Fruit fly (Drosophila melanogaster) whole organism, embryonic: ENCODE measurements around the gene park.
A peak's percentile ranks its signal among the peaks of the same experiment; 100 is the strongest.

Experiments
- ATbp ChIP-seq: fragments of 200-800 bp; sonication (Bioruptor generic); optimal IDR thresholded peaks from 2 replicates; lab custom pipeline; 2017; ENCODE audit warnings: missing biosample characterization, mild to moderate bottlenecking, missing genetic modification characterization, missing genetic modification reagents
- Atf-2 ChIP-seq: fragments of 200-800 bp; sonication (Bioruptor generic); optimal IDR thresholded peaks from 2 replicates; lab custom pipeline; 2016; ENCODE audit warnings: missing biosample characterization, missing genetic modification characterization
- CG11456 ChIP-seq: fragments of 200-800 bp; sonication (Bioruptor generic); IDR thresholded peaks from 3 replicates; pipeline ENCODE4 v1.3.6; 2022; ENCODE audit warnings: missing biosample characterization, missing genetic modification characterization
- CG12155 ChIP-seq: fragments of 200-800 bp; sonication (Bioruptor generic); optimal IDR thresholded peaks from 3 replicates; lab custom pipeline; 2016; ENCODE audit warnings: missing biosample characterization, missing genetic modification characterization
- CG12391 ChIP-seq: fragments of 200-800 bp; sonication (Bioruptor generic); optimal IDR thresholded peaks from 3 replicates; lab custom pipeline; 2018; ENCODE audit warnings: missing biosample characterization, mild to moderate bottlenecking, missing genetic modification characterization, moderate library complexity
- CG13624 ChIP-seq: fragments of 200-800 bp; sonication (Bioruptor generic); optimal IDR thresholded peaks from 2 replicates; lab custom pipeline; 2016; ENCODE audit warnings: missing biosample characterization, missing genetic modification characterization
- CG16863 ChIP-seq: fragments of 200-800 bp; sonication (Bioruptor generic); optimal IDR thresholded peaks from 3 replicates; lab custom pipeline; 2016; ENCODE audit warnings: missing biosample characterization, missing genetic modification characterization
- CG17186 ChIP-seq: fragments of 200-800 bp; sonication (Bioruptor generic); optimal IDR thresholded peaks from 3 replicates; lab custom pipeline; 2017; ENCODE audit warnings: missing biosample characterization, missing genetic modification reagents, missing genetic modification characterization
- CG17612 ChIP-seq: fragments of 200-800 bp; sonication (Bioruptor generic); IDR thresholded peaks from 2 replicates; pipeline ENCODE4 v1.3.6; 2022; ENCODE audit warnings: missing biosample characterization, missing genetic modification characterization
- CG17802 ChIP-seq: fragments of 200-800 bp; sonication (Bioruptor generic); optimal IDR thresholded peaks from 2 replicates; lab custom pipeline; 2018; ENCODE audit warnings: missing biosample characterization, mild to moderate bottlenecking, missing genetic modification characterization, moderate library complexity
- CG17912 ChIP-seq: fragments of 200-800 bp; sonication (Bioruptor generic); optimal IDR thresholded peaks from 2 replicates; lab custom pipeline; 2018; ENCODE audit warnings: missing biosample characterization, mild to moderate bottlenecking, missing genetic modification characterization
- CG33557 ChIP-seq: fragments of 200-800 bp; sonication (Bioruptor generic); optimal IDR thresholded peaks from 2 replicates; lab custom pipeline; 2019; ENCODE audit warnings: missing biosample characterization, mild to moderate bottlenecking, missing genetic modification characterization, moderate library complexity
- CG34422 ChIP-seq: fragments of 200-800 bp; sonication (Bioruptor generic); IDR thresholded peaks from 3 replicates; pipeline ENCODE4 v1.3.6; 2022; ENCODE audit warnings: missing biosample characterization, missing genetic modification characterization
- CG4360 ChIP-seq: fragments of 200-800 bp; sonication (Bioruptor generic); IDR thresholded peaks from 2 replicates; pipeline ENCODE4 v1.3.6; 2022; ENCODE audit warnings: missing biosample characterization, missing genetic modification characterization
- CG7928 ChIP-seq: fragments of 200-800 bp; sonication (Bioruptor generic); optimal IDR thresholded peaks from 2 replicates; lab custom pipeline; 2017; ENCODE audit warnings: missing biosample characterization, mild to moderate bottlenecking, missing genetic modification characterization
- CG7987 ChIP-seq: fragments of 200-800 bp; sonication (Bioruptor generic); optimal IDR thresholded peaks from 2 replicates; lab custom pipeline; 2018; ENCODE audit warnings: missing biosample characterization, mild to moderate bottlenecking, missing genetic modification characterization, moderate library complexity
- CG9932 ChIP-seq: fragments of 200-800 bp; sonication (Bioruptor generic); IDR thresholded peaks from 2 replicates; pipeline ENCODE4 v1.3.6; 2022; ENCODE audit warnings: missing biosample characterization, missing genetic modification characterization
- Gsc ChIP-seq: fragments of 200-800 bp; sonication (Bioruptor generic); IDR thresholded peaks from 2 replicates; pipeline ENCODE4 v1.3.6; 2022; ENCODE audit warnings: missing biosample characterization, missing genetic modification characterization
- Hr51 ChIP-seq, 2 experiments: fragments of 200-800 bp; sonication (Bioruptor generic); optimal IDR thresholded peaks; 2 replicates in 1 of 2; 3 replicates in 1 of 2; lab custom pipeline; 2016 to 2018; ENCODE audit warnings: missing biosample characterization in 2 of 2, missing genetic modification characterization in 2 of 2, mild to moderate bottlenecking in 1 of 2, moderate library complexity in 1 of 2
- MESR4 ChIP-seq: fragments of 200-800 bp; sonication (Bioruptor generic); optimal IDR thresholded peaks from 2 replicates; lab custom pipeline; 2018; ENCODE audit warnings: missing biosample characterization, mild to moderate bottlenecking, missing genetic modification characterization, moderate library complexity
- Oaz ChIP-seq: fragments of 200-800 bp; sonication (Bioruptor generic); IDR thresholded peaks from 2 replicates; pipeline ENCODE4 v1.3.6; 2022; ENCODE audit warnings: missing biosample characterization, missing genetic modification characterization
- Optix ChIP-seq: fragments of 200-800 bp; sonication (Bioruptor generic); IDR thresholded peaks from 3 replicates; pipeline ENCODE4 v1.3.6; 2022; ENCODE audit warnings: missing biosample characterization, missing genetic modification characterization
- Xrp1 ChIP-seq: fragments of 200-800 bp; sonication (Bioruptor generic); IDR thresholded peaks from 2 replicates; pipeline ENCODE4 v1.3.6; 2022; ENCODE audit warnings: missing biosample characterization, missing genetic modification characterization
- amos ChIP-seq: fragments of 200-800 bp; sonication (Bioruptor generic); IDR thresholded peaks from 2 replicates; pipeline ENCODE4 v1.3.6; 2022; ENCODE audit warnings: missing biosample characterization, missing genetic modification characterization; ENCODE audit not compliant: partially characterized antibody
- ato ChIP-seq: fragments of 200-800 bp; sonication (Bioruptor generic); IDR thresholded peaks from 2 replicates; pipeline ENCODE4 v1.3.6; 2022; ENCODE audit warnings: missing biosample characterization, missing genetic modification characterization; ENCODE audit not compliant: partially characterized antibody
- dmrt99B ChIP-seq: fragments of 200-800 bp; sonication (Bioruptor generic); optimal IDR thresholded peaks from 2 replicates; lab custom pipeline; 2018; ENCODE audit warnings: missing biosample characterization, mild to moderate bottlenecking, missing genetic modification characterization, moderate library complexity
- dysf ChIP-seq: fragments of 200-800 bp; sonication (Bioruptor generic); IDR thresholded peaks from 3 replicates; pipeline ENCODE4 v1.3.6; 2022; ENCODE audit warnings: missing biosample characterization, missing genetic modification characterization
- eve ChIP-seq, 2 experiments: fragments of >200 bp; optimal IDR thresholded peaks; 2 replicates each; lab custom pipeline; 2017; ENCODE audit warnings: missing biosample characterization in 2 of 2, missing genetic modification characterization in 2 of 2
- ewg ChIP-seq: fragments of 200-800 bp; sonication (Bioruptor generic); optimal IDR thresholded peaks from 3 replicates; lab custom pipeline; 2017; ENCODE audit warnings: mild to moderate bottlenecking, missing biosample characterization, missing genetic modification reagents, missing genetic modification characterization
- fd96Cb ChIP-seq: fragments of 200-800 bp; sonication (Bioruptor generic); optimal IDR thresholded peaks from 2 replicates; lab custom pipeline; 2018; ENCODE audit warnings: missing biosample characterization, mild to moderate bottlenecking, missing genetic modification characterization, moderate library complexity
- gem ChIP-seq: fragments of 200-800 bp; sonication (Bioruptor generic); optimal IDR thresholded peaks from 2 replicates; lab custom pipeline; 2019; ENCODE audit warnings: missing biosample characterization, mild to moderate bottlenecking, missing genetic modification characterization, moderate library complexity
- ham ChIP-seq: fragments of 200-800 bp; sonication (Bioruptor generic); IDR thresholded peaks from 2 replicates; pipeline ENCODE4 v1.3.6; 2022; ENCODE audit warnings: missing biosample characterization, missing genetic modification characterization
- her ChIP-seq: fragments of 200-800 bp; sonication (Bioruptor generic); optimal IDR thresholded peaks from 2 replicates; lab custom pipeline; 2016; ENCODE audit warnings: missing biosample characterization, missing genetic modification characterization
- lab ChIP-seq: fragments of 200-800 bp; sonication (Bioruptor generic); optimal IDR thresholded peaks from 3 replicates; lab custom pipeline; 2017; ENCODE audit warnings: missing biosample characterization, missing genetic modification characterization, mild to moderate bottlenecking, moderate library complexity, missing genetic modification reagents
- luna ChIP-seq: fragments of 200-800 bp; sonication (Bioruptor generic); optimal IDR thresholded peaks from 2 replicates; lab custom pipeline; 2016; ENCODE audit warnings: missing biosample characterization, missing genetic modification characterization
- mam ChIP-seq: fragments of 200-800 bp; sonication (Bioruptor generic); optimal IDR thresholded peaks from 3 replicates; lab custom pipeline; 2016; ENCODE audit warnings: missing biosample characterization, missing genetic modification characterization
- p53 ChIP-seq: fragments of 200-800 bp; sonication (Bioruptor generic); optimal IDR thresholded peaks from 2 replicates; lab custom pipeline; 2016; ENCODE audit warnings: missing biosample characterization, missing genetic modification characterization
- pita ChIP-seq: fragments of 200-800 bp; sonication (Bioruptor generic); optimal IDR thresholded peaks from 2 replicates; lab custom pipeline; 2017; ENCODE audit warnings: missing biosample characterization, mild to moderate bottlenecking, missing genetic modification characterization
- pzg ChIP-seq: fragments of 200-800 bp; sonication (Bioruptor generic); optimal IDR thresholded peaks from 3 replicates; lab custom pipeline; 2018; ENCODE audit warnings: missing biosample characterization, mild to moderate bottlenecking, missing genetic modification characterization, moderate library complexity
- salm ChIP-seq: fragments of 200-800 bp; sonication (Bioruptor generic); optimal IDR thresholded peaks from 2 replicates; lab custom pipeline; 2018; ENCODE audit warnings: missing biosample characterization, mild to moderate bottlenecking, missing genetic modification characterization
- sens-2 ChIP-seq: fragments of 200-800 bp; sonication (Bioruptor generic); IDR thresholded peaks from 2 replicates; pipeline ENCODE4 v1.3.6; 2022; ENCODE audit warnings: missing biosample characterization, missing genetic modification characterization
- sim ChIP-seq: fragments of 200-800 bp; sonication (Bioruptor generic); IDR thresholded peaks from 2 replicates; pipeline ENCODE4 v1.3.6; 2022; ENCODE audit warnings: missing biosample characterization, missing genetic modification characterization
- sima ChIP-seq: fragments of 200-800 bp; sonication (Bioruptor generic); optimal IDR thresholded peaks from 2 replicates; lab custom pipeline; 2016; ENCODE audit warnings: missing biosample characterization, missing genetic modification characterization
- so ChIP-seq: fragments of 200-800 bp; sonication (Bioruptor generic); IDR thresholded peaks from 3 replicates; pipeline ENCODE4 v1.3.6; 2022; ENCODE audit warnings: missing biosample characterization, missing genetic modification characterization
- ssp ChIP-seq: fragments of 200-800 bp; sonication (Bioruptor generic); IDR thresholded peaks from 2 replicates; pipeline ENCODE4 v1.3.6; 2022; ENCODE audit warnings: missing biosample characterization, missing genetic modification characterization
- tgo ChIP-seq: fragments of 200-800 bp; sonication (Bioruptor generic); IDR thresholded peaks from 3 replicates; pipeline ENCODE4 v1.3.6; 2022; ENCODE audit warnings: missing biosample characterization, missing genetic modification characterization
- tio ChIP-seq: fragments of 200-800 bp; sonication (Bioruptor generic); optimal IDR thresholded peaks from 2 replicates; lab custom pipeline; 2017; ENCODE audit warnings: missing biosample characterization, missing genetic modification characterization, inconsistent platforms
- trem ChIP-seq: fragments of 200-800 bp; optimal IDR thresholded peaks from 3 replicates; lab custom pipeline; 2019; ENCODE audit warnings: missing biosample characterization, mild to moderate bottlenecking, missing genetic modification characterization, moderate library complexity
- unc-4 ChIP-seq: fragments of 200-800 bp; sonication (Bioruptor generic); IDR thresholded peaks from 2 replicates; pipeline ENCODE4 v1.3.6; 2022; ENCODE audit warnings: missing biosample characterization, missing genetic modification characterization; ENCODE audit not compliant: partially characterized antibody
- vvl ChIP-seq: fragments of 200-800 bp; sonication (Bioruptor generic); IDR thresholded peaks from 2 replicates; pipeline ENCODE4 v1.3.6; 2022; ENCODE audit warnings: missing biosample characterization, missing genetic modification characterization
- wor ChIP-seq: fragments of 200-800 bp; sonication (Bioruptor generic); IDR thresholded peaks from 2 replicates; pipeline ENCODE4 v1.3.6; 2022; ENCODE audit warnings: missing biosample characterization, missing genetic modification characterization

Gene park

DNA sequence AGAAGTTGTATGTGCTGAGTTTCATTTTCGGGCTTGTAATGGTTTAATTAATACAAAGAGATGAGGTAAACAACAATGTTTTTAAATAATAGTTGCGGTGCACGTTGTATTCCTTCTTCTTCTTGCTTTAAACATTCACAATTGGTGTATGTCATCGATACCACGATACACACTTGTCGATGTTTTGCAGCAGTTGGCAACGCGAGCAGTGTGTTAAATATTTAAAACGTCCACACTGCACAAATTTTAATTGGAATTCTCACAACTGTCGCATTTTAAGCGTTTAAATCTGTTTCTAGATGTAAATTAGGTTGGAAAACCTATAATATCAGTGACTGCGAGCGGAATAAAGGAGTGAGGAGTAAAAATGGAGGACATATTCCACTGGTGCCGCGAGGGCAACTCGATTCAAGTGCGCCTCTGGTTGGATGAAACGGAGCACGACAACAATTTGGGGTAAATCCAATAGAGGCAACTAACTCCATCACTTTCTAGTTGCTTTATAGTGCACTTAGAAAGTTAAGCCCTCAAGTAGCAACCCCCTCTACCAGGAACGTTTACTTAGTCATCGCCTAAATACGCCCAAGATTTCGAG is 20.1 kb upstream of the park start, which contains the start of the genes Trmt112 and Ilk (continued):
- TF ChIP-seq CG17186 (GFP tag; lab: Kevin White, UChicago): peak; percentile 46
- TF ChIP-seq MESR4 (GFP tag; lab: Kevin White, UChicago): peak; percentile 94
- no peak for TF ChIP-seq ham
- TF ChIP-seq dysf: no peak
- TF ChIP-seq CG7928: no peak
- no peak for TF ChIP-seq tio (GFP tag; lab: Kevin White, UChicago)
- TF ChIP-seq mam: no peak
- TF ChIP-seq Gsc: no peak
- TF ChIP-seq wor (GFP tag; lab: Robert Waterston, UW): no peak
- peak; percentile 37 for TF ChIP-seq trem (tag; lab: Kevin White, UChicago)
- TF ChIP-seq CG17912 (GFP tag; lab: Kevin White, UChicago): no peak
- TF ChIP-seq sima (GFP tag; lab: Kevin White, UChicago): no peak
- peak; percentile 44 for TF ChIP-seq CG7987 (GFP tag; lab: Kevin White, UChicago)
- peak; percentile 7 for TF ChIP-seq ewg
- TF ChIP-seq sim: no peak
- TF ChIP-seq Xrp1 (GFP tag; lab: Robert Waterston, UW): no peak
- TF ChIP-seq CG11456: no peak
- no peak for TF ChIP-seq gem (tag; lab: Kevin White, UChicago)
- no peak for TF ChIP-seq Oaz (GFP tag; lab: Robert Waterston, UW)
- no peak for TF ChIP-seq ssp
- TF ChIP-seq ATbp (GFP tag; lab: Kevin White, UChicago): no peak
- no peak for TF ChIP-seq CG4360 (GFP tag; lab: Robert Waterston, UW)
- peak; percentile 54; the same call in 1 of the 2 replicates for TF ChIP-seq vvl
- TF ChIP-seq CG16863 (GFP tag; lab: Kevin White, UChicago): no peak
- TF ChIP-seq salm (tag; lab: Kevin White, UChicago): no peak
- no peak for TF ChIP-seq pita (GFP tag; lab: Kevin White, UChicago)
- TF ChIP-seq CG17612 (GFP tag; lab: Robert Waterston, UW): no peak
- no peak for TF ChIP-seq so (GFP tag; lab: Robert Waterston, UW)
- no peak for TF ChIP-seq CG33557 (GFP tag; lab: Kevin White, UChicago)
- no peak for TF ChIP-seq sens-2 (GFP tag; lab: Robert Waterston, UW)
- no peak for TF ChIP-seq CG12155
- TF ChIP-seq lab (GFP tag; lab: Kevin White, UChicago): no peak
- no peak for TF ChIP-seq fd96Cb
- no peak for TF ChIP-seq Optix
- TF ChIP-seq unc-4 (GFP tag; lab: Robert Waterston, UW): peak; percentile 78
- peak; percentile 9; the same call in 1 of the 2 replicates for TF ChIP-seq CG9932 (GFP tag; lab: Robert Waterston, UW)
- peak; percentile 66; the same call in 1 of the 3 replicates for TF ChIP-seq CG34422 (GFP tag; lab: Robert Waterston, UW)
- no peak for TF ChIP-seq eve (GFP tag; optimal IDR thresholded peaks at IDR 0.05; lab: Kevin White, UChicago)
- no peak for TF ChIP-seq CG12391 (tag; lab: Kevin White, UChicago)
- peak; percentile 97 for TF ChIP-seq pzg (GFP tag; lab: Kevin White, UChicago)
- TF ChIP-seq CG17802 (tag; lab: Kevin White, UChicago): peak; percentile 41
- peak; percentile 47 for TF ChIP-seq CG13624 (GFP tag; lab: Kevin White, UChicago)
- TF ChIP-seq tgo (GFP tag; lab: Robert Waterston, UW): no peak
- peak; percentile 91 for TF ChIP-seq amos (GFP tag; lab: Robert Waterston, UW)
- TF ChIP-seq her (GFP tag; lab: Kevin White, UChicago): no peak
- no peak for TF ChIP-seq Atf-2
- TF ChIP-seq ato: peak; percentile 85
- no peak for TF ChIP-seq Hr51 (GFP tag; optimal IDR thresholded peaks at IDR 0.05; lab: Kevin White, UChicago)
- no peak for TF ChIP-seq luna (GFP tag; lab: Kevin White, UChicago)
- TF ChIP-seq dmrt99B: no peak
- TF ChIP-seq p53 (GFP tag; lab: Kevin White, UChicago): peak; percentile 15
